Fruit fly (Drosophila melanogaster) whole organism, embryonic: ENCODE measurements around the gene CG7650.

Experiments
- CG10209 ChIP-seq: fragments of 200-800 bp; sonication (Bioruptor generic); optimal IDR thresholded peaks from 3 replicates; lab custom pipeline; 2017; ENCODE audit warnings: missing biosample characterization, mild to moderate bottlenecking, missing genetic modification characterization, missing genetic modification reagents
- CG10431 ChIP-seq: fragments of 200-800 bp; sonication (Bioruptor generic); optimal IDR thresholded peaks from 3 replicates; lab custom pipeline; 2018; ENCODE audit warnings: missing biosample characterization, mild to moderate bottlenecking, missing genetic modification characterization
- CG10979 ChIP-seq: fragments of 200-800 bp; sonication (Bioruptor generic); optimal IDR thresholded peaks from 2 replicates; lab custom pipeline; 2018; ENCODE audit warnings: missing biosample characterization, mild to moderate bottlenecking, missing genetic modification characterization, moderate library complexity
- CG11456 ChIP-seq: fragments of 200-800 bp; sonication (Bioruptor generic); IDR thresholded peaks from 3 replicates; pipeline ENCODE4 v1.3.6; 2022; ENCODE audit warnings: missing biosample characterization, missing genetic modification characterization
- CG11695 ChIP-seq: fragments of 200-800 bp; sonication (Bioruptor generic); IDR thresholded peaks from 3 replicates; pipeline ENCODE4 v1.3.6; 2022; ENCODE audit warnings: missing biosample characterization, missing genetic modification characterization
- CG12299 ChIP-seq: fragments of 200-800 bp; sonication (Bioruptor generic); optimal IDR thresholded peaks from 2 replicates; lab custom pipeline; 2018; ENCODE audit warnings: missing biosample characterization, mild to moderate bottlenecking, missing genetic modification characterization
- CG14014 ChIP-seq: fragments of 200-800 bp; sonication (Bioruptor generic); IDR thresholded peaks from 2 replicates; pipeline ENCODE4 v1.3.6; 2022; ENCODE audit warnings: missing biosample characterization, missing genetic modification characterization
- CG14050 ChIP-seq: fragments of 200-800 bp; sonication (Bioruptor generic); IDR thresholded peaks from 3 replicates; pipeline ENCODE4 v1.3.6; 2022; ENCODE audit warnings: missing biosample characterization, missing genetic modification characterization
- CG14860 ChIP-seq: fragments of 200-800 bp; sonication (Bioruptor generic); IDR thresholded peaks from 3 replicates; pipeline ENCODE4 v1.3.6; 2022; ENCODE audit warnings: missing biosample characterization, missing genetic modification characterization; ENCODE audit not compliant: partially characterized antibody
- CG15514 ChIP-seq: fragments of 200-800 bp; sonication (Bioruptor generic); optimal IDR thresholded peaks from 3 replicates; lab custom pipeline; 2017; ENCODE audit warnings: missing biosample characterization, missing genetic modification characterization, mild to moderate bottlenecking, moderate library complexity, missing genetic modification reagents
- CG17359 ChIP-seq: fragments of 200-800 bp; sonication (Bioruptor generic); optimal IDR thresholded peaks from 3 replicates; lab custom pipeline; 2018; ENCODE audit warnings: missing biosample characterization, mild to moderate bottlenecking, missing genetic modification characterization, moderate library complexity
- CG17385 ChIP-seq: fragments of 200-800 bp; sonication (Bioruptor generic); optimal IDR thresholded peaks from 3 replicates; lab custom pipeline; 2018; ENCODE audit warnings: missing biosample characterization, mild to moderate bottlenecking, missing genetic modification characterization
- CG17612 ChIP-seq: fragments of 200-800 bp; sonication (Bioruptor generic); IDR thresholded peaks from 2 replicates; pipeline ENCODE4 v1.3.6; 2022; ENCODE audit warnings: missing biosample characterization, missing genetic modification characterization
- CG1792 ChIP-seq: fragments of 200-800 bp; sonication (Bioruptor generic); optimal IDR thresholded peaks from 2 replicates; lab custom pipeline; 2016; ENCODE audit warnings: missing biosample characterization, missing genetic modification characterization
- CG18262 ChIP-seq: fragments of 200-800 bp; optimal IDR thresholded peaks from 3 replicates; lab custom pipeline; 2019; ENCODE audit warnings: missing biosample characterization, mild to moderate bottlenecking, missing genetic modification characterization, moderate library complexity
- CG30020 ChIP-seq: fragments of 200-800 bp; optimal IDR thresholded peaks from 2 replicates; lab custom pipeline; 2019; ENCODE audit warnings: missing biosample characterization, mild to moderate bottlenecking, missing genetic modification characterization, moderate library complexity
- CG3065 ChIP-seq: fragments of 200-800 bp; sonication (Bioruptor generic); optimal IDR thresholded peaks from 2 replicates; lab custom pipeline; 2016; ENCODE audit warnings: missing biosample characterization, missing genetic modification characterization
- CG31365 ChIP-seq: fragments of 200-800 bp; sonication (Bioruptor generic); optimal IDR thresholded peaks from 2 replicates; lab custom pipeline; 2018; ENCODE audit warnings: missing biosample characterization, mild to moderate bottlenecking, missing genetic modification characterization
- CG3847 ChIP-seq: fragments of 200-800 bp; sonication (Bioruptor generic); IDR thresholded peaks from 2 replicates; pipeline ENCODE4 v1.3.6; 2022; ENCODE audit warnings: missing biosample characterization, missing genetic modification characterization
- CG6813 ChIP-seq: fragments of 200-800 bp; sonication (Bioruptor generic); optimal IDR thresholded peaks from 2 replicates; lab custom pipeline; 2017; ENCODE audit warnings: missing biosample characterization, missing genetic modification characterization, mild to moderate bottlenecking, moderate library complexity, missing genetic modification reagents
- CG8478 ChIP-seq: fragments of >200 bp; optimal IDR thresholded peaks from 2 replicates; lab custom pipeline; 2018
- CG9727 ChIP-seq: fragments of 200-800 bp; sonication (Bioruptor generic); optimal IDR thresholded peaks from 3 replicates; lab custom pipeline; 2017; ENCODE audit warnings: missing biosample characterization, mild to moderate bottlenecking, missing genetic modification characterization
- CTCF ChIP-seq: fragments of 200-800 bp; sonication (Bioruptor generic); optimal IDR thresholded peaks from 2 replicates; lab custom pipeline; 2017; ENCODE audit warnings: missing biosample characterization, mild to moderate bottlenecking, missing genetic modification characterization, moderate library complexity
- D ChIP-seq, 2 experiments: fragments of 200-800 bp in 1 of 2; fragments of >200 bp in 1 of 2; sonication (Bioruptor generic) in 1 of 2; optimal IDR thresholded peaks; 2 replicates in 1 of 2; 3 replicates in 1 of 2; lab custom pipeline; 2017; ENCODE audit warnings: mild to moderate bottlenecking in 1 of 2, missing biosample characterization in 1 of 2, missing genetic modification characterization in 1 of 2, missing genetic modification reagents in 1 of 2
- Dek ChIP-seq: fragments of 200-800 bp; sonication (Bioruptor generic); optimal IDR thresholded peaks from 3 replicates; lab custom pipeline; 2019; ENCODE audit warnings: missing biosample characterization, mild to moderate bottlenecking, missing genetic modification characterization, moderate library complexity
- GATAe ChIP-seq: fragments of 200-800 bp; sonication (Bioruptor generic); conservative IDR thresholded peaks from 2 replicates; pipeline ENCODE4 v1.3.6; 2022; ENCODE audit warnings: missing biosample characterization, missing genetic modification characterization
- H15 ChIP-seq: fragments of 200-800 bp; sonication (Bioruptor generic); IDR thresholded peaks from 3 replicates; pipeline ENCODE4 v1.3.6; 2022; ENCODE audit warnings: missing biosample characterization, missing genetic modification characterization
- HHEX ChIP-seq: fragments of 200-800 bp; sonication (Bioruptor generic); optimal IDR thresholded peaks from 3 replicates; lab custom pipeline; 2017; ENCODE audit warnings: missing biosample characterization, mild to moderate bottlenecking, missing genetic modification characterization, missing genetic modification reagents
- Hr78 ChIP-seq, 2 experiments: fragments of 200-800 bp in 1 of 2; fragments of >200 bp in 1 of 2; sonication (Bioruptor generic) in 1 of 2; optimal IDR thresholded peaks; 2 replicates each; lab custom pipeline; 2017 to 2019; ENCODE audit warnings: missing biosample characterization in 2 of 2, missing genetic modification characterization in 2 of 2, mild to moderate bottlenecking in 1 of 2, moderate library complexity in 1 of 2
- Nf-YB ChIP-seq: fragments of 200-800 bp; sonication (Bioruptor generic); optimal IDR thresholded peaks from 3 replicates; lab custom pipeline; 2019; ENCODE audit warnings: missing biosample characterization, mild to moderate bottlenecking, missing genetic modification characterization, moderate library complexity
- Nf-YC ChIP-seq: fragments of 200-800 bp; optimal IDR thresholded peaks from 3 replicates; lab custom pipeline; 2019; ENCODE audit warnings: missing biosample characterization, mild to moderate bottlenecking, missing genetic modification characterization, moderate library complexity
- Taf1 ChIP-seq: fragments of 200-800 bp; sonication (Bioruptor generic); IDR thresholded peaks from 2 replicates; pipeline ENCODE4 v1.3.6; 2022; ENCODE audit warnings: missing biosample characterization, missing genetic modification characterization
- Xrp1 ChIP-seq: fragments of 200-800 bp; sonication (Bioruptor generic); IDR thresholded peaks from 2 replicates; pipeline ENCODE4 v1.3.6; 2022; ENCODE audit warnings: missing biosample characterization, missing genetic modification characterization
- abd-A ChIP-seq: fragments of 200-800 bp; sonication (Bioruptor generic); optimal IDR thresholded peaks from 3 replicates; lab custom pipeline; 2019; ENCODE audit warnings: missing biosample characterization, mild to moderate bottlenecking, missing genetic modification characterization, moderate library complexity
- bowl ChIP-seq: fragments of 200-800 bp; sonication (Bioruptor generic); IDR thresholded peaks from 2 replicates; pipeline ENCODE4 v1.3.6; 2022; ENCODE audit warnings: missing biosample characterization, missing genetic modification characterization
- chif ChIP-seq, 2 experiments: fragments of 200-800 bp; sonication (Bioruptor generic); optimal IDR thresholded peaks; 3 replicates each; lab custom pipeline; 2016; ENCODE audit warnings: missing biosample characterization in 2 of 2, missing genetic modification characterization in 2 of 2
- chinmo ChIP-seq: fragments of 200-800 bp; sonication (Bioruptor generic); IDR thresholded peaks from 4 replicates; pipeline ENCODE4 v1.3.6; 2022; ENCODE audit warnings: missing biosample characterization, missing genetic modification characterization; ENCODE audit not compliant: partially characterized antibody
- corto ChIP-seq: fragments of 200-800 bp; sonication (Bioruptor generic); optimal IDR thresholded peaks from 2 replicates; lab custom pipeline; 2016; ENCODE audit warnings: missing biosample characterization, mild to moderate bottlenecking, missing genetic modification characterization, moderate library complexity
- emc ChIP-seq: fragments of 200-800 bp; sonication (Bioruptor generic); optimal IDR thresholded peaks from 2 replicates; lab custom pipeline; 2016; ENCODE audit warnings: missing biosample characterization, missing genetic modification characterization
- en ChIP-seq: fragments of 200-800 bp; sonication (Bioruptor generic); optimal IDR thresholded peaks from 2 replicates; lab custom pipeline; 2016; ENCODE audit warnings: missing biosample characterization, missing genetic modification characterization
- fru ChIP-seq: fragments of >200 bp; optimal IDR thresholded peaks from 2 replicates; lab custom pipeline; 2017
- gro ChIP-seq: fragments of 200-800 bp; sonication (Bioruptor generic); optimal IDR thresholded peaks from 2 replicates; lab custom pipeline; 2016; ENCODE audit warnings: missing biosample characterization, missing genetic modification characterization
- gt ChIP-seq: fragments of 200-800 bp; sonication (Bioruptor generic); IDR thresholded peaks from 2 replicates; pipeline ENCODE4 v1.3.6; 2022; ENCODE audit warnings: missing biosample characterization, missing genetic modification characterization
- hth ChIP-seq: fragments of >200 bp; optimal IDR thresholded peaks from 2 replicates; lab custom pipeline; 2017; ENCODE audit warnings: inconsistent platforms
- lab ChIP-seq: fragments of 200-800 bp; sonication (Bioruptor generic); optimal IDR thresholded peaks from 3 replicates; lab custom pipeline; 2017; ENCODE audit warnings: missing biosample characterization, missing genetic modification characterization, mild to moderate bottlenecking, moderate library complexity, missing genetic modification reagents
- pb ChIP-seq: fragments of 200-800 bp; sonication (Bioruptor generic); optimal IDR thresholded peaks from 3 replicates; lab custom pipeline; 2016; ENCODE audit warnings: missing biosample characterization, missing genetic modification characterization
- ranshi ChIP-seq: fragments of 200-800 bp; sonication (Bioruptor generic); IDR thresholded peaks from 2 replicates; pipeline ENCODE4 v1.3.6; 2022; ENCODE audit warnings: missing biosample characterization, missing genetic modification characterization
- sens-2 ChIP-seq: fragments of 200-800 bp; sonication (Bioruptor generic); IDR thresholded peaks from 2 replicates; pipeline ENCODE4 v1.3.6; 2022; ENCODE audit warnings: missing biosample characterization, missing genetic modification characterization
- shn ChIP-seq: fragments of 200-800 bp; sonication (Bioruptor generic); optimal IDR thresholded peaks from 3 replicates; lab custom pipeline; 2016; ENCODE audit warnings: missing biosample characterization, missing genetic modification characterization
- stwl ChIP-seq: fragments of 200-800 bp; sonication (Bioruptor generic); optimal IDR thresholded peaks from 3 replicates; lab custom pipeline; 2018; ENCODE audit warnings: missing biosample characterization, mild to moderate bottlenecking, missing genetic modification characterization, moderate library complexity
- unc-4 ChIP-seq: fragments of 200-800 bp; sonication (Bioruptor generic); IDR thresholded peaks from 2 replicates; pipeline ENCODE4 v1.3.6; 2022; ENCODE audit warnings: missing biosample characterization, missing genetic modification characterization; ENCODE audit not compliant: partially characterized antibody

The CG7650 gene

dm6 chr3L:15566484-15566955 lies 43.7 kb downstream of the CG7650 start (continued):
- no peak for TF ChIP-seq H15
- no peak for TF ChIP-seq CG17612 (GFP tag; lab: Robert Waterston, UW)
- peak; percentile 80 for TF ChIP-seq CG10209
- TF ChIP-seq chinmo (GFP tag; lab: Robert Waterston, UW) = 0 out of 4 replicates have a peak, but pooled peaks have one; percentile 44
- TF ChIP-seq Xrp1 (GFP tag; lab: Robert Waterston, UW) = peak; percentile 70
- TF ChIP-seq D (optimal IDR thresholded peaks at IDR 0.05; lab: Kevin White, UChicago) = no peak
- TF ChIP-seq D (GFP tag; optimal IDR thresholded peaks at IDR 0.05; lab: Kevin White, UChicago) = no peak
- no peak for TF ChIP-seq CG17385 (GFP tag; lab: Kevin White, UChicago)
- TF ChIP-seq CG9727 = peak; percentile 68
- TF ChIP-seq pb = peak; percentile 13
- TF ChIP-seq gt (GFP tag; lab: Robert Waterston, UW) = no peak
- TF ChIP-seq CG17359 = no peak
- TF ChIP-seq HHEX (GFP tag; lab: Kevin White, UChicago) = peak; percentile 90
- TF ChIP-seq CTCF (GFP tag; lab: Kevin White, UChicago) = no peak
- peak; percentile 87 for TF ChIP-seq CG6813 (GFP tag; lab: Kevin White, UChicago)
- 0 out of 2 replicates have a peak, but pooled peaks have one; percentile 21 for TF ChIP-seq GATAe (GFP tag; lab: Robert Waterston, UW)
- TF ChIP-seq bowl (GFP tag; lab: Robert Waterston, UW) = peak; percentile 36; the same call in 1 of the 2 replicates
- TF ChIP-seq fru (lab: Kevin White, UChicago) = no peak
- peak; percentile 100 for TF ChIP-seq CG10431 (GFP tag; lab: Kevin White, UChicago)
- no peak for TF ChIP-seq stwl (tag; lab: Kevin White, UChicago)
- TF ChIP-seq CG11695 = peak; percentile 78
- peak; percentile 46 for TF ChIP-seq en (GFP tag; lab: Kevin White, UChicago)
- peak; percentile 65 for TF ChIP-seq CG31365 (tag; lab: Kevin White, UChicago)
- no peak for TF ChIP-seq unc-4 (GFP tag; lab: Robert Waterston, UW)
- peak; percentile 41 for TF ChIP-seq Dek (tag; lab: Kevin White, UChicago)
- TF ChIP-seq emc = no peak
- no peak for TF ChIP-seq hth (lab: Kevin White, UChicago)
- TF ChIP-seq CG10979 (tag; lab: Kevin White, UChicago) = peak; percentile 44
- 0 out of 3 replicates have a peak, but pooled peaks have one; percentile 31 for TF ChIP-seq CG14050
- TF ChIP-seq ranshi = peak; percentile 41; the same call in 1 of the 2 replicates
- 0 out of 3 replicates have a peak, but pooled peaks have one; percentile 67 for TF ChIP-seq CG11456 (GFP tag; lab: Robert Waterston, UW)
- TF ChIP-seq CG1792 = peak; percentile 28
- no peak for TF ChIP-seq abd-A
- peak; percentile 48 for TF ChIP-seq CG18262 (tag; lab: Kevin White, UChicago)
- peak; percentile 60 for TF ChIP-seq gro (GFP tag; lab: Kevin White, UChicago)
- TF ChIP-seq CG30020 (tag; lab: Kevin White, UChicago) = no peak
- no peak for TF ChIP-seq Hr78 (GFP tag; optimal IDR thresholded peaks at IDR 0.05; lab: Kevin White, UChicago)
- TF ChIP-seq Nf-YB (GFP tag; lab: Kevin White, UChicago) = no peak
- TF ChIP-seq CG3065 = peak; percentile 38
- no peak for TF ChIP-seq chif (GFP tag; optimal IDR thresholded peaks at IDR 0.05; lab: Kevin White, UChicago)
- peak; percentile 47 for TF ChIP-seq CG3847 (GFP tag; lab: Robert Waterston, UW)
- peak; percentile 89 for TF ChIP-seq lab (GFP tag; lab: Kevin White, UChicago)
- no peak for TF ChIP-seq CG8478 (lab: Kevin White, UChicago)
- TF ChIP-seq corto (GFP tag; lab: Kevin White, UChicago) = no peak
- TF ChIP-seq CG14860 (GFP tag; lab: Robert Waterston, UW) = no peak
- TF ChIP-seq CG14014 (GFP tag; lab: Robert Waterston, UW) = peak; percentile 75; the same call in 1 of the 2 replicates
- peak; percentile 62 for TF ChIP-seq CG12299 (tag; lab: Kevin White, UChicago)
- TF ChIP-seq shn (GFP tag; lab: Kevin White, UChicago) = no peak
- TF ChIP-seq Nf-YC = no peak
- TF ChIP-seq CG15514 = peak; percentile 56
- no peak for TF ChIP-seq Taf1 (GFP tag; lab: Robert Waterston, UW)
- no peak for TF ChIP-seq sens-2
